Fruit fly (Drosophila melanogaster): Measurements from ENCODE around the gene CG10462.
A peak's percentile ranks its signal among the peaks of the same experiment; 100 is the strongest.

The CG10462 gene

dm6 chr2L:19735635-19736109 is at the start of gene CG10462, which contains the start of gene Nf-YB (continued):
- no peak for TF ChIP-seq gsb-n (tag; optimal IDR thresholded peaks at IDR 0.05)
- no peak for TF ChIP-seq zfh2 (GFP tag; optimal IDR thresholded peaks at IDR 0.05)
- no peak for TF ChIP-seq CG15011 (GFP tag; optimal IDR thresholded peaks at IDR 0.05)
- TF ChIP-seq CG2678 (tag; optimal IDR thresholded peaks at IDR 0.05) = no peak
- no peak for TF ChIP-seq CG7786 (GFP tag; optimal IDR thresholded peaks at IDR 0.05)
- TF ChIP-seq CG11504 (tag; optimal IDR thresholded peaks at IDR 0.05) = no peak
- TF ChIP-seq CTCF (GFP tag; optimal IDR thresholded peaks at IDR 0.05) = no peak
- peak in 1 of 2 experiments; percentile 50 for TF ChIP-seq insv (GFP tag; optimal IDR thresholded peaks at IDR 0.05)
- no peak for TF ChIP-seq ap (GFP tag; IDR thresholded peaks at IDR 0.05)
- no peak for TF ChIP-seq chif (GFP tag; optimal IDR thresholded peaks at IDR 0.05)
- TF ChIP-seq wdn (GFP tag; IDR thresholded peaks at IDR 0.05) = no peak
- TF ChIP-seq nau (GFP tag; optimal IDR thresholded peaks at IDR 0.05) = no peak
- TF ChIP-seq CG9797 (GFP tag; optimal IDR thresholded peaks at IDR 0.05) = peak; percentile 43
- no peak for TF ChIP-seq ttk (GFP tag; IDR thresholded peaks at IDR 0.05)
- TF ChIP-seq CG2199 (GFP tag; IDR thresholded peaks at IDR 0.05) = 0 out of 3 replicates have a peak, but pooled peaks have one; percentile 36
- TF ChIP-seq sens (GFP tag) = peak; percentile 66
- no peak for TF ChIP-seq CG13894 (tag; optimal IDR thresholded peaks at IDR 0.05)
- TF ChIP-seq Stat92E (GFP tag; optimal IDR thresholded peaks at IDR 0.05) = no peak
- TF ChIP-seq Camta (GFP tag; optimal IDR thresholded peaks at IDR 0.05) = no peak
- TF ChIP-seq CG18619 (GFP tag; optimal IDR thresholded peaks at IDR 0.05) = no peak
- peak; percentile 92 for TF ChIP-seq tna (GFP tag; IDR thresholded peaks at IDR 0.05; ENCODE audit: partially characterized antibody)
- TF ChIP-seq Mad (GFP tag; optimal IDR thresholded peaks at IDR 0.05) = no peak
- TF ChIP-seq gem (tag; optimal IDR thresholded peaks at IDR 0.05) = no peak

DNA sequence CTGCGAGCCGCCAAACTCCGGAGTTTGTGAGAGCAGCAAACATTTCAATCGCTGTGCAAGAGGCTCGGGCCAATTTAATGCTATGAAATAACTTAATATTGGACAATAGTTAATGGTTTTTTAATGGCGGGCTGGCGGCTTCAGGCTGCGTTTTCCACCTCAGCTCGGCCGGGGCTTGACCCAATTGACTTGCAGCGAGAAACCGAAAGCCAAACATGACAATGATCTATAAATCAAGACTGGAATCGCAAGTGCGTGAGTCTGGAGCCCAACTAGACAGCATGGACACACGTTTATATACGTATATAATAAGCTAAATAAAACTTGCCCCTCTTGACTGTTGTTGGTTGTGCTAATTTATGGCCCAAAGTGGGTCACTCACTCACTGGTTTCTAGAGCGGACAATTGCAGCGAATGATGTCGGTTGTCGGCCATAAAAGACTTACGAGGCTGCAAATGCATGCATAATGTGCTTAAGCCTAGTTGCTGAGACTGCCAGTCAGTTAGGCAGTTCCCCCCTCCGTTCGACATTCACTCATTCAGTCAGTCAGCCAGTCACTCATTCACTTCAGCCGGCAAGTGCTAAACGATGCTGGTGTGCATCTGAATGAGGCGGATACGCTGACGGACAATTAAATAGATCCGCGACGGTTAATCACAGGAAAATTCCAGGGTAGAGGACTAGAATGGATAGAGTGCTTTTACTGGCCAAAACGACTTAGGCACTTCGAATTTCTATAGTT is 49.2 kb upstream of the CG10462 start:
- TF ChIP-seq Blimp-1 (GFP tag; optimal IDR thresholded peaks at IDR 0.05) (peak; percentile 54), Med (GFP tag) (peak; percentile 49), CG8281 (tag; optimal IDR thresholded peaks at IDR 0.05) (peak; percentile 98), Ravus (GFP tag; IDR thresholded peaks at IDR 0.05) (no peak), Ets65A (GFP tag) (peak; percentile 64), CG32532 (GFP tag; IDR thresholded peaks at IDR 0.05) (no peak), BtbVII (GFP tag; optimal IDR thresholded peaks at IDR 0.05) (no peak)

DNA sequence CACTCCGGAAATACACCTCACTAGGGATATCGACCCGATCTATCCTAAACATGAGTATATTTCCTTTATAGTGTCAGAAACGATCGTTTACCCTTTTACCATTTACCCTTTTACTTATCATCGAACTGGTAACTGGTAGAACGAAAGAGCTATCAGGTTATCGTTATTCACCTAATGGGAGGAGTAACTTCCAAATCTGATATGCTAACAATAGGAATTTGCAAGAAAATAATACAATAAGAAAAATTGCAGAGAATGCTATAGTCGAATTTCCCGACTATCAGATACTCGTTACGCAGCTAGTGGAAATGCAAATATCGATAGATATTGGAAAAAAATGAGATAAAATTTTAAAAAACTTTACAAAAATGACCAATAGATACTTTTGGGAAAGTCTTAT is 38.5 kb upstream of the CG10462 start:
- no peak for TF ChIP-seq MESR4 (GFP tag; optimal IDR thresholded peaks at IDR 0.05)
- no peak for TF ChIP-seq sug (tag; optimal IDR thresholded peaks at IDR 0.05)
- TF ChIP-seq Optix (GFP tag; IDR thresholded peaks at IDR 0.05) = no peak
- no peak for TF ChIP-seq gt (GFP tag; IDR thresholded peaks at IDR 0.05)
- TF ChIP-seq Ptx1 (GFP tag; IDR thresholded peaks at IDR 0.05) = no peak
- TF ChIP-seq CG18011 (GFP tag; optimal IDR thresholded peaks at IDR 0.05) = no peak
- no peak for TF ChIP-seq Sry-δ (GFP tag; optimal IDR thresholded peaks at IDR 0.05)
- no peak for TF ChIP-seq bcd (GFP tag; optimal IDR thresholded peaks at IDR 0.05)
- TF ChIP-seq Asciz (GFP tag; optimal IDR thresholded peaks at IDR 0.05) = no peak
- no peak for TF ChIP-seq sisA (GFP tag; IDR thresholded peaks at IDR 0.05)
- TF ChIP-seq bbx (GFP tag; IDR thresholded peaks at IDR 0.05; ENCODE audit: partially characterized antibody) = no peak
- TF ChIP-seq pb (GFP tag; optimal IDR thresholded peaks at IDR 0.05) = no peak
- TF ChIP-seq tgo (GFP tag; IDR thresholded peaks at IDR 0.05) = no peak
- peak; percentile 91 for TF ChIP-seq Elba2 (GFP tag; optimal IDR thresholded peaks at IDR 0.05)
- TF ChIP-seq sens (GFP tag) = peak; percentile 19
